Worm (Caenorhabditis elegans): ENCODE results near the gene arl-1.

ce11 chrII:8562002-8562401 is 19.8 kb upstream of the arl-1 start, which contains the start of gene F54C9.14:
- no peak for TF ChIP-seq zag-1 (tag; optimal IDR thresholded peaks at IDR 0.05)
- TF ChIP-seq snpc-4 (tag; optimal IDR thresholded peaks at IDR 0.05): no peak
- no peak for TF ChIP-seq unc-39 (tag; optimal IDR thresholded peaks at IDR 0.05)
- no peak for TF ChIP-seq fos-1 (tag; optimal IDR thresholded peaks at IDR 0.05)
- no peak for TF ChIP-seq elt-3 (tag; optimal IDR thresholded peaks at IDR 0.05)
- TF ChIP-seq ztf-11 (tag; optimal IDR thresholded peaks at IDR 0.05): no peak

Data from whole organism, L2 larva.